Fruit fly (Drosophila melanogaster) ovary, adult (tissue): Measurements from ENCODE around the gene CG15877.

Experiments
- CG17801 ChIP-seq: fragments of 200-800 bp; optimal IDR thresholded peaks from 2 replicates; lab custom pipeline; 2019; ENCODE audit warnings: missing biosample characterization, mild to moderate bottlenecking, missing genetic modification characterization, moderate library complexity; ENCODE audit not compliant: partially characterized antibody

The CG15877 gene

DNA sequence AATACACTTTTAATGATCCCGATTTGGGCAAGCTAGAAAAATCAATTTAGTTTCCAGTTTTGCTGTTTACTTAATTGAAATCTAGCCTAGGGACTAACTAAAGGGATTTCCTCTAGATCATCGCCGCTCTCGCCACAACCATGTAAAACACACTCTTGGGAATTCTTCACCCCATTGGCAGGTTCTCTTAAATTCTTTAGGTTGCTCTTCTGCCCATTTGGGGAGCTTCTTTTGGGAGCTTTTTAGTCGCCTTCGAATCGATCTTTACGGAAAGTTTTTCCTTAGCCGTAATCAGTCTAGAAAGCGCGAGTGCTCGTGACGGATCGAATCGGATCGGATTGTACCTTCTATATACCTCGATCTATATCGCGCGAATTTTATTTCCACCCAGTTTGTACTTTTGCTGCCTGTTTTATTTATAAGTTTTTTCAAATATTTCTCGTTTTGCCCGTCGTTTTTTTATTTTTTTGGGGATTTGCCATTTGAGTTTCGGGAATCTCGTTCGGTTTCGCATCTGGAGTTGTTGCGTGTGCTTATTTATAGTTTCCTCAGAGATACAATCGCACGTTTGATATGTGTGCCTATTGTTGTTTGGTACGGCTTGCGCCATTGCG, 23.0 kb upstream of the CG15877 start:
- TF ChIP-seq CG17801 (GFP tag; lab: Kevin White, UChicago): no peak

- no peak for TF ChIP-seq CG17801 (GFP tag; lab: Kevin White, UChicago)
These were observed 22.4 kb upstream of the CG15877 start for dm6 chr3L:2399788-2400187.

DNA sequence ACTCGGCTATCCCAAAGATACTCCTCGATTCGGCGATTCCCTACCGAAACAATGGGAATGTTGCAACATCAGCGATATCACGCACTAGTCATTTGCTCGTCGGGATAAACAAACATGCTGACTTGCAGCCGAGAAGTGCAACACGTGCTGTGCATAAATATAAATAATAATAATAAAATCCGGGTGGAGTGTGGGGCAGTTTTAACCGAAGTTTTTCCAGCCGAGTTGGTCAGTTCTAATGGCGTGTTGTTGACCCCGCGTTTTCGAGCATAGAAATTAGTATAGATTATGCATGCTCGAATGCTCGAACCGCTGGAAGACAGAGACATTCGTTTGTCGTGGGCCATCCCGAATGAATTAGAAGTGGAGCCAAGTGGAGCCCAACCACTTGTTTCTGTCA, 21.3 kb upstream of the CG15877 start:
- no peak for TF ChIP-seq CG17801 (GFP tag; lab: Kevin White, UChicago)

DNA sequence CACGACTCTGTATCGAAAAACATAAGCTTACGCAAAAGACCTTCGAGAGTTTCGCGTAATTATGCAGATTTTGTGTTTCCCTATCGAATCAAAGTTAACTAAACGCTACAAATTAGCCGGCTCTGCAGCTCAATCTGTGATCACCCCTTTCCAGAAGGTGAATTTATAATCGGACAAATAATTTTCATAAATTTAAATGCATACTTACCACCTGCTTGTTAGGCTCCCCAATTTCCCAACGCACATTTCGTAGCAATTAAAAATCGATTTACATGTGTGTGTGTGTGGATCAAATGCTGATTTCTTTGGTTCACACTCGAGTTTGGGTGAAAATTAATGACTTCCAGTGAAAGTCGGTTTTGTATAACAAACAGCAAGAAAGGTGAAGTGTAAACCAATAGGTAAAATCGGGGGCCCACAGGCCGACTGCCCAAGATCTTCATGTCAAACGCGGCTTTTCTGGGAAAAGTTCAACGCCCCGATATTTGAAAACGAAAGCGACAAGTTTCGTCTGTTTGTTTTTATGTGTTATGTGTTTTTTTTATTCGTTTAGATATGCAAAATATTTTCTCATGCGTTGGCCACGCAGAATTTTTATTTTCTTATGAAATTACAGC, 20.3 kb upstream of the CG15877 start:
- TF ChIP-seq CG17801 (GFP tag; lab: Kevin White, UChicago): no peak

dm6 chr3L:2392745-2393435, 15.5 kb upstream of the CG15877 start:
- no peak for TF ChIP-seq CG17801 (GFP tag; lab: Kevin White, UChicago)

- TF ChIP-seq CG17801 (GFP tag; lab: Kevin White, UChicago): no peak
These were observed 13.5 kb upstream of the CG15877 start, which contains the start of the genes CG32298 and CG32299 for dm6 chr3L:2390889-2391288. TSS of gene CG32298 (minus strand) at chr3L:2390989. TSS of gene CG32299 (minus strand) at chr3L:2390989.

dm6 chr3L:2388683-2389315, 11.4 kb upstream of the CG15877 start, which contains the start of gene Mzt1:
TSS of gene Mzt1 (plus strand) at chr3L:2389265.
- TF ChIP-seq CG17801 (GFP tag; lab: Kevin White, UChicago): no peak

- peak; percentile 36 for TF ChIP-seq CG17801 (GFP tag; lab: Kevin White, UChicago)
These were observed 10.5 kb upstream of the CG15877 start for dm6 chr3L:2387816-2388215.

DNA sequence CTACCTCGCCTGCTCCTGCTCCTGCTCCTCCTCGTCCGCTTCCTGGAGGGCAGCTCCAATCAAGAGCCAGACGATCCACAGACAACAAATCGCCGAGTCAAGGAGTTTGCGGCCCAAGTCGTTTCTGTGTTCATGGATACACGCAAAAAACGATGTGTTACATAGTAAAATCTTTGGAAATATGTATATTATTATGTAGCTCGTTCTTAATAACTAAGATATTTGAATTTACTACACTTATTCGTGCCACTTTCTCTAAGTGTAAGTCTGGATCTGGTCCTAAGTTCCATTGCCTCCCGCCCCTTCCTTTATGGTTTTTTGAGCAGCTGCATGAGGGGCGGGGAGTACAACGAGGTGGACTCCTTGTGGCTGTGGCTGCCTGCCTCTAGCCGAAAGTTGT, 9.1 kb upstream of the CG15877 start:
- TF ChIP-seq CG17801 (GFP tag; lab: Kevin White, UChicago): no peak

DNA sequence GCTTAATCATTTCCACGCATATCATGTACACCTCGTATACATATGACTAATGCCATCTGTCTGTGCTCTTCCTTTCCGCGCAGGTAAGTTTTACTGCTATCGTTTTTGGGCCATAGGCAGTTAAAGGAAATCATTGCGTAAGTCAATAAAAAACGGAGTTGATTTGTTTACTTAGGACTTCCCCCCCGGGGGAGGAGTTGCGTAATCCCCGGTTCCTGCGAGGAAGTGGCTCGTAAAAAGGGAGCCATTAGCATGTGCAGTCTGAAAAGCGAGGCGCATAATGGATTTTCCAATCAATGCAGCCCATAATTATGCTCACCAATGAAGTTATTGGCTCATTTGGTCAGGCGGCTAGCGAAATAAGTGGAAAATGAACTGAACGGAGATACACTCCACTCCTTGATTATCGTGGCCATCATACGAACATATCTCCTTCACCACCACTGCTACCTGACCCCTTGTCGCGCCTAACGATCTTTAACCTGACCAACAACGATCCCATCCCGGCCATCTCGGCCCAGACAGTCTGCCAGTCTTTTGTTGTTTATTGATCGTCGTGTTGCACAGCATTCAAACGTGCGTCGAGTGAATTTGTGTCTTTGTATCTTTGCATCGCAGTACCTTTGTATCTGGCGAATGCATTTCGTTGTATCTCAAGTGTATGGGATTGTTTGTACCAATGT, 8.1 kb upstream of the CG15877 start:
- no peak for TF ChIP-seq CG17801 (GFP tag; lab: Kevin White, UChicago)

dm6 chr3L:2379472-2379871, 2.1 kb upstream of the CG15877 start:
- TF ChIP-seq CG17801 (GFP tag; lab: Kevin White, UChicago): no peak

dm6 chr3L:2378549-2378948, 1.2 kb upstream of the CG15877 start:
- TF ChIP-seq CG17801 (GFP tag; lab: Kevin White, UChicago): no peak

DNA sequence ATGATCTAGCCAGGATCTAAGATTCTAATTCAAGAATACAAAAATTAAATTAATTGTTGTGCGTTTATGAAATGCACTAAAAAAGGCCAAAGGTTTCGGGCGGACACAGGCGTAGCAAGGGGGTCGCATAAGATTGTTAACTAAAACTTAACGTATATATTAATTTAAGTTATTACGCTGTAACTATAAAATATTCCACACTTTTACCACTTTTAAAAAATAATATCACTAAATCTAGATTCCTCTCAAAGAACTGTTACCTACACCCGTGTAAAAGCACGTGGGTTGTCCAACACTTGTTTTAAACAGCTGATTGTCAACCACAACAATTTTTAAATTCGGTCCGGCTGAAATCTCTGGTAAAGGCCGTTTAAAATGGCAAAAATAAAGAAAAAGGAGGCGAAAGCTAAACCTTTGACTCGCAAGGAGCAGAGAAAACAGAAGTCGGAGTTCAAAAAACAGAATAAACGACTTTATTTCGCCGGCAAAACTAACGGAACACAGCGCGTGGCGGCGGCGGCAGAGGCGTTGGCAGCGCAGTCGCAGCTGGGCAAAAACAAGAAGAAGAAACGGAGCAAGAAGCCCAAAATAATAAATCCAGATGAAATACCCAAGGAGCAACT, 3.8 kb downstream of the CG15877 start, which contains the start of the genes mRpL23 and CG9004:
mRpL23 (minus strand) TSS at position 284 of the 623 bp plus-strand sequence.
CG9004 (plus strand) TSS at position 308 of the 623 bp plus-strand sequence.
- TF ChIP-seq CG17801 (GFP tag; lab: Kevin White, UChicago): peak; percentile 98

- TF ChIP-seq CG17801 (GFP tag; lab: Kevin White, UChicago): peak; percentile 47
These were observed 5.5 kb downstream of the CG15877 start, which contains the start of the genes CG1317 and CG8993 for dm6 chr3L:2371882-2372281. TSS of gene CG1317 (minus strand) at chr3L:2371939. TSS of gene CG8993 (plus strand) at chr3L:2372199.
